Worm (Caenorhabditis elegans) whole organism, early embryonic: Measurements from ENCODE around the gene Y73B6BL.270.

Experiments
- B0310.2 ChIP-seq: sonication (generic microtip); optimal IDR thresholded peaks from 2 replicates; lab custom pipeline; 2016; ENCODE audit warnings: mild to moderate bottlenecking, missing genetic modification characterization, missing compliant biosample characterization
- F13C5.2 ChIP-seq: sonication (generic microtip); optimal IDR thresholded peaks from 2 replicates; lab custom pipeline; 2017; ENCODE audit warnings: mild to moderate bottlenecking, missing genetic modification characterization, inconsistent platforms, missing compliant biosample characterization
- aly-1 ChIP-seq: sonication (generic microtip); optimal IDR thresholded peaks from 2 replicates; lab custom pipeline; 2016; ENCODE audit warnings: missing genetic modification characterization, missing compliant biosample characterization
- ama-1 ChIP-seq: fragments of 150-350 bp; optimal IDR thresholded peaks from 2 replicates; lab custom pipeline; 2014
- ceh-13 ChIP-seq: fragments of 200-800 bp; sonication (Bioruptor generic); optimal IDR thresholded peaks from 2 replicates; lab custom pipeline; 2018; ENCODE audit warnings: mild to moderate bottlenecking, missing genetic modification characterization, missing compliant biosample characterization
- ceh-36 ChIP-seq: sonication (generic microtip); optimal IDR thresholded peaks from 2 replicates; lab custom pipeline; 2016; ENCODE audit warnings: missing genetic modification characterization, inconsistent platforms, missing compliant biosample characterization
- ets-7 ChIP-seq: sonication (generic microtip); optimal IDR thresholded peaks from 2 replicates; lab custom pipeline; 2016; ENCODE audit warnings: missing genotype, missing genetic modification characterization, missing compliant biosample characterization
- flt-1 ChIP-seq: fragments of 200-800 bp; sonication (Bioruptor generic); IDR thresholded peaks from 2 replicates; pipeline ENCODE4 v1.3.6; 2022; ENCODE audit warnings: missing genetic modification characterization, missing compliant biosample characterization
- hmbx-1 ChIP-seq: sonication (generic microtip); optimal IDR thresholded peaks from 2 replicates; lab custom pipeline; 2016; ENCODE audit warnings: mild to moderate bottlenecking, missing genetic modification characterization, missing compliant biosample characterization
- hmg-4 ChIP-seq: fragments of 200-800 bp; sonication (Bioruptor generic); optimal IDR thresholded peaks from 2 replicates; lab custom pipeline; 2018; ENCODE audit warnings: mild to moderate bottlenecking, missing genetic modification characterization, missing compliant biosample characterization
- hnd-1 ChIP-seq: sonication (generic microtip); optimal IDR thresholded peaks from 2 replicates; lab custom pipeline; 2016; ENCODE audit warnings: missing genetic modification characterization, missing compliant biosample characterization
- pes-1 ChIP-seq: fragments of 200-800 bp; sonication (Bioruptor generic); IDR thresholded peaks from 2 replicates; pipeline ENCODE4 v1.3.6; 2022; ENCODE audit warnings: missing genetic modification reagents, missing genetic modification characterization, missing compliant biosample characterization
- scrt-1 ChIP-seq: fragments of 200-800 bp; sonication (Bioruptor generic); IDR thresholded peaks from 2 replicates; pipeline ENCODE4 v1.3.6; 2022; ENCODE audit warnings: missing genetic modification characterization, missing compliant biosample characterization
- sea-1 ChIP-seq: fragments of 200-800 bp; sonication (Bioruptor generic); conservative IDR thresholded peaks from 2 replicates; pipeline ENCODE4 v1.3.6; 2022; ENCODE audit warnings: missing genetic modification characterization, missing compliant biosample characterization
- tbx-11 ChIP-seq: fragments of 200-800 bp; sonication (Bioruptor generic); IDR thresholded peaks from 2 replicates; pipeline ENCODE4 v1.3.6; 2022; ENCODE audit warnings: missing genetic modification characterization, missing compliant biosample characterization
- tbx-37 ChIP-seq: fragments of 200-800 bp; sonication (Bioruptor generic); conservative IDR thresholded peaks from 2 replicates; pipeline ENCODE4 v1.3.6; 2022; ENCODE audit warnings: missing genetic modification reagents, missing genetic modification characterization, missing compliant biosample characterization
- tra-4 ChIP-seq: sonication (generic microtip); optimal IDR thresholded peaks from 2 replicates; lab custom pipeline; 2017; ENCODE audit warnings: missing genetic modification characterization, missing compliant biosample characterization

The Y73B6BL.270 gene

ce11 chrIV:6388550-6388949 is 23.4 kb downstream of the Y73B6BL.270 start:
- TF ChIP-seq B0310.2 (tag; lab: Kevin White, UChicago) (no peak), ets-7 (tag; lab: Kevin White, UChicago) (no peak), ama-1 (no peak), F13C5.2 (tag; lab: Kevin White, UChicago) (no peak), scrt-1 (no peak), tra-4 (no peak), aly-1 (tag; lab: Kevin White, UChicago) (no peak), hnd-1 (tag; lab: Kevin White, UChicago) (no peak), sea-1 (GFP tag; lab: Robert Waterston, UW) (no peak), ceh-13 (GFP tag; lab: Kevin White, UChicago) (no peak), flt-1 (GFP tag; lab: Robert Waterston, UW) (no peak)

ce11 chrIV:6391566-6391965 is 26.4 kb downstream of the Y73B6BL.270 start:
- TF ChIP-seq ama-1 (no peak), tbx-37 (GFP tag; lab: Robert Waterston, UW) (no peak), ceh-36 (tag; lab: Kevin White, UChicago) (no peak), flt-1 (GFP tag; lab: Robert Waterston, UW) (no peak), ceh-13 (GFP tag; lab: Kevin White, UChicago) (no peak), hnd-1 (tag; lab: Kevin White, UChicago) (no peak), hmbx-1 (tag; lab: Kevin White, UChicago) (no peak)

DNA sequence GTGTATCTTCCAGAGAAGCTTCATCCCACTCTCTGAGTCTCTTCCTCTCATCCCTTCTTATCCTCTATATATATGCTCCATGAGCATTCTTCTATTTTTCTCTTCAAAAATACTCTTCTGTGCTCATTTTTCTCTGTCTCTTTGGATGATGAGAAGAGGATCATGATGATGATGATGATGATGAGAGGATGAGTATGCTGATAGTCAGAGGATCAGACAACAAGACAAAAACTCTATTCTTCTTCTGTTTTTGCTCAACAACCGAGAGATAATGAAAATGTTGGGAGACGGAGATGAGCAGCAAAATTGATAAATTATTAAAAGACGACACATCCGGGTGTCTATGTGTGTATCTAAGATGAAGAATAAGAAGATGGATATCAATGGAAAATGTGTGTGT is 28.2 kb downstream of the Y73B6BL.270 start:
- TF ChIP-seq B0310.2 (tag; lab: Kevin White, UChicago): no peak
- no peak for TF ChIP-seq flt-1 (GFP tag; lab: Robert Waterston, UW)

- TF ChIP-seq ets-7 (tag; lab: Kevin White, UChicago): no peak
- no peak for TF ChIP-seq ama-1
- TF ChIP-seq tbx-11 (GFP tag; lab: Robert Waterston, UW): no peak
- TF ChIP-seq hmg-4 (GFP tag; lab: Kevin White, UChicago): no peak
- TF ChIP-seq ceh-36 (tag; lab: Kevin White, UChicago): no peak
- no peak for TF ChIP-seq ceh-13 (GFP tag; lab: Kevin White, UChicago)
- no peak for TF ChIP-seq hnd-1 (tag; lab: Kevin White, UChicago)
- no peak for TF ChIP-seq pes-1 (GFP tag; lab: Robert Waterston, UW)
- no peak for TF ChIP-seq hmbx-1 (tag; lab: Kevin White, UChicago)
- no peak for TF ChIP-seq tbx-37 (GFP tag; lab: Robert Waterston, UW)
- no peak for TF ChIP-seq aly-1 (tag; lab: Kevin White, UChicago)
- no peak for TF ChIP-seq F13C5.2 (tag; lab: Kevin White, UChicago)
- no peak for TF ChIP-seq sea-1 (GFP tag; lab: Robert Waterston, UW)
- TF ChIP-seq B0310.2 (tag; lab: Kevin White, UChicago): no peak
- no peak for TF ChIP-seq tra-4
- TF ChIP-seq flt-1 (GFP tag; lab: Robert Waterston, UW): no peak
- TF ChIP-seq scrt-1: no peak
Observed at ce11 chrIV:6395190-6395589, 30.0 kb downstream of the Y73B6BL.270 start.

DNA sequence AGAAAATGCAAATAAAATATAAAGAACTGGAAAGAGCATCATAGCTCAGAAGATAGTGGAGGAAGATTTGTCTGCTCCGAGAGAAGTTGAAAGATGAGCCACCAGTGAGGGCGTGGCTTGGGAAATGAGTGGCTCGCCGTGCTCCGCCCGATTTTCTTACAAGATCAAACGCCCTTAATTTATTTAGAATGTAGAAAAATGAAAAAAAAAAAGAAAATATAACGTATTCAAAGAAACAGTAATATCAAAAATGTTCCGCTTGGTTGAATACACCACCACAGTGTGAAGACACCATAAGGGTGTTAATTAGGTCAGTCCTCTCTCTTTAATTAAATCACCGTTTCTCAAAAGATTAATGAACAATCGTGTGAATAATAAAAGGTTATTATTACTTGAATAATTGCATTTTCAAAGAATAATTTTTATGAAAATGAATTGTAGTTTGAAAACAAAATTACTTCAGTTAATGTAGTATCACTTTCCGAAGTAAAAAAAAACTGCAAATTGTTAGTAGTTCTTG is 37.3 kb downstream of the Y73B6BL.270 start, which contains the start of gene sfrp-1:
sfrp-1 (minus strand) TSS at position 51 of the 520 bp plus-strand sequence.
- no peak for TF ChIP-seq tra-4
- no peak for TF ChIP-seq ceh-13 (GFP tag; lab: Kevin White, UChicago)
- no peak for TF ChIP-seq ceh-36 (tag; lab: Kevin White, UChicago)
- no peak for TF ChIP-seq hnd-1 (tag; lab: Kevin White, UChicago)
- no peak for TF ChIP-seq pes-1 (GFP tag; lab: Robert Waterston, UW)
- no peak for TF ChIP-seq aly-1 (tag; lab: Kevin White, UChicago)
- no peak for TF ChIP-seq hmbx-1 (tag; lab: Kevin White, UChicago)
- TF ChIP-seq ets-7 (tag; lab: Kevin White, UChicago): no peak
- TF ChIP-seq B0310.2 (tag; lab: Kevin White, UChicago): no peak
- TF ChIP-seq flt-1 (GFP tag; lab: Robert Waterston, UW): no peak
- TF ChIP-seq scrt-1: no peak
- TF ChIP-seq hmg-4 (GFP tag; lab: Kevin White, UChicago): no peak
- no peak for TF ChIP-seq tbx-11 (GFP tag; lab: Robert Waterston, UW)
- no peak for TF ChIP-seq F13C5.2 (tag; lab: Kevin White, UChicago)
- TF ChIP-seq ama-1: no peak

- TF ChIP-seq scrt-1: no peak
- no peak for TF ChIP-seq tbx-11 (GFP tag; lab: Robert Waterston, UW)
- TF ChIP-seq ama-1: no peak
- no peak for TF ChIP-seq aly-1 (tag; lab: Kevin White, UChicago)
Observed at ce11 chrIV:6403399-6403798, 38.3 kb downstream of the Y73B6BL.270 start.

DNA sequence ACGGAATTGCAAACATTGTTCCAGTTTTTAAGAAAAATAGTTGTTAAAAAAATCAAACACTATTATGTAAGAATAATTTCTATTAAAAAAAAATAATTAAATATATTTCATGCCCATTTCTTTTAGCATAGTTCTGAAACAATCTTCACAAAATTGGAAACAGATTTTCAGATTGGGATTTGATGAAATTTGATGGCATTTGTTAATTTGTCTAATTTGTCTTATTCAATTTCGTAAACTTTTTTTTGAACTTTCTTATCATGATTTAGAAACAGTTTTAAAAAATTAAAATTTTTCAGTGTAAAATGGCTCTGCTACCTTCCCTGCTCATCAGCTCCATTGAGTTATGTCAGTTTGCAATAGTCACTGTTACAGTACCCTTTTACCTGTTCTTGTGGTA is 39.7 kb downstream of the Y73B6BL.270 start, which contains the start of gene srv-13:
srv-13 (plus strand) TSS at position 301 of the 400 bp plus-strand sequence.
- TF ChIP-seq ama-1: no peak
- no peak for TF ChIP-seq hmbx-1 (tag; lab: Kevin White, UChicago)
- TF ChIP-seq tbx-37 (GFP tag; lab: Robert Waterston, UW): no peak
- TF ChIP-seq tbx-11 (GFP tag; lab: Robert Waterston, UW): no peak
- TF ChIP-seq ceh-13 (GFP tag; lab: Kevin White, UChicago): no peak

DNA sequence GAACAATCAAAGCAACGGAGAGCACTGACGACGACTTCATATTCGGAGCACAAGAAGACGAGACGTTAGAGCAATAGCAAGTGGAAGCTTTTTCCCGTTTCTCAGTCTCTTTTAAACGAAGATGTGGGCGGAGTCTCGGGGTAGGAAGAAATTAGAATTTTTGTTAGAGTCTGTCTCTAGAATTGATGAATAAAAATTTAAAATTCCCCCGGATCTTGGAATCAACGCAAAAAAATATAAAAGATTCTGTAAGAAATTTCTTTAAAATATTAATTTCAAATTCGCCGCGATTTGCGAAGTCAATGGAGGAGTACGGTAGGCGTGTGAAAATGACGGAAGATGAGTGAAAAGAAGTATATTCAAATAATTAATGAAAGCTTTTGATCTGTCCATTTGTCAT is 48.3 kb downstream of the Y73B6BL.270 start, which contains the start of gene nlp-71:
nlp-71 (minus strand) TSS at position 101 of the 400 bp plus-strand sequence.
- TF ChIP-seq tbx-37 (GFP tag; lab: Robert Waterston, UW) (no peak), ceh-36 (tag; lab: Kevin White, UChicago) (no peak), F13C5.2 (tag; lab: Kevin White, UChicago) (no peak), scrt-1 (no peak), tra-4 (no peak), hnd-1 (tag; lab: Kevin White, UChicago) (no peak), hmg-4 (GFP tag; lab: Kevin White, UChicago) (no peak), pes-1 (GFP tag; lab: Robert Waterston, UW) (no peak), B0310.2 (tag; lab: Kevin White, UChicago) (no peak), ets-7 (tag; lab: Kevin White, UChicago) (no peak), sea-1 (GFP tag; lab: Robert Waterston, UW) (no peak), ama-1 (no peak), flt-1 (GFP tag; lab: Robert Waterston, UW) (no peak)
